Worm (Caenorhabditis elegans) whole organism, late embryonic: ENCODE data around the gene pqn-51.

ENCODE experiments used
- C08G9.2 ChIP-seq: sonication (generic microtip); optimal IDR thresholded peaks from 2 replicates; lab custom pipeline; 2016; ENCODE audit warnings: mild to moderate bottlenecking, missing genetic modification characterization, moderate library complexity, missing compliant biosample characterization
- K09A11.1 ChIP-seq: sonication (generic microtip); optimal IDR thresholded peaks from 2 replicates; lab custom pipeline; 2017; ENCODE audit warnings: antibody characterized with exemption, mild to moderate bottlenecking, missing genetic modification characterization, missing compliant biosample characterization; ENCODE audit not compliant: insufficient read depth
- Y22D7AL.16 ChIP-seq: sonication (generic microtip); optimal IDR thresholded peaks from 2 replicates; lab custom pipeline; 2016; ENCODE audit warnings: missing genetic modification characterization, missing compliant biosample characterization
- ahr-1 ChIP-seq: sonication (generic microtip); optimal IDR thresholded peaks from 2 replicates; lab custom pipeline; 2016; ENCODE audit warnings: missing genetic modification characterization, missing compliant biosample characterization
- ama-1 ChIP-seq: fragments of 150-350 bp; optimal IDR thresholded peaks from 2 replicates; lab custom pipeline; 2014
- ceh-14 ChIP-seq: sonication (generic microtip); optimal IDR thresholded peaks from 2 replicates; lab custom pipeline; 2016; ENCODE audit warnings: missing genotype, missing genetic modification characterization, missing compliant biosample characterization
- ceh-19 ChIP-seq: fragments of 200-800 bp; sonication (Bioruptor generic); optimal IDR thresholded peaks from 2 replicates; lab custom pipeline; 2018; ENCODE audit warnings: mild to moderate bottlenecking, missing genetic modification characterization, missing compliant biosample characterization
- ceh-2 ChIP-seq: sonication (generic microtip); optimal IDR thresholded peaks from 2 replicates; lab custom pipeline; 2016; ENCODE audit warnings: missing genotype, missing genetic modification characterization, missing compliant biosample characterization
- ceh-24 ChIP-seq: sonication (generic microtip); optimal IDR thresholded peaks from 2 replicates; lab custom pipeline; 2016; ENCODE audit warnings: mild to moderate bottlenecking, missing genetic modification characterization, missing compliant biosample characterization
- ceh-31 ChIP-seq: sonication (generic microtip); optimal IDR thresholded peaks from 2 replicates; lab custom pipeline; 2016; ENCODE audit warnings: missing genetic modification characterization, missing compliant biosample characterization
- ceh-34 ChIP-seq: sonication (generic microtip); optimal IDR thresholded peaks from 2 replicates; lab custom pipeline; 2016; ENCODE audit warnings: mild to moderate bottlenecking, missing genetic modification characterization, missing compliant biosample characterization
- ceh-48 ChIP-seq: sonication (generic microtip); optimal IDR thresholded peaks from 2 replicates; lab custom pipeline; 2016; ENCODE audit warnings: missing genetic modification characterization, inconsistent platforms, missing compliant biosample characterization
- ceh-9 ChIP-seq: sonication (generic microtip); optimal IDR thresholded peaks from 2 replicates; lab custom pipeline; 2016; ENCODE audit warnings: mild to moderate bottlenecking, missing genetic modification characterization, inconsistent platforms, missing compliant biosample characterization
- che-1 ChIP-seq: sonication (generic microtip); optimal IDR thresholded peaks from 2 replicates; lab custom pipeline; 2016; ENCODE audit warnings: mild to moderate bottlenecking, missing genetic modification characterization, missing compliant biosample characterization
- dve-1 ChIP-seq: sonication (generic microtip); optimal IDR thresholded peaks from 2 replicates; lab custom pipeline; 2017; ENCODE audit warnings: antibody characterized with exemption, mild to moderate bottlenecking, missing genetic modification characterization, missing compliant biosample characterization
- ets-4 ChIP-seq: sonication (generic microtip); optimal IDR thresholded peaks from 2 replicates; lab custom pipeline; 2016; ENCODE audit warnings: missing genetic modification characterization, missing compliant biosample characterization
- eyg-1 ChIP-seq: sonication (generic microtip); optimal IDR thresholded peaks from 2 replicates; lab custom pipeline; 2016; ENCODE audit warnings: missing genotype, missing genetic modification characterization, missing compliant biosample characterization
- fax-1 ChIP-seq: sonication (generic microtip); optimal IDR thresholded peaks from 2 replicates; lab custom pipeline; 2016; ENCODE audit warnings: missing genotype, missing genetic modification characterization, missing compliant biosample characterization
- fkh-10 ChIP-seq: fragments of 150-350 bp; optimal IDR thresholded peaks from 2 replicates; lab custom pipeline; 2014; ENCODE audit warnings: missing biosample characterization, missing genetic modification reagents, missing genetic modification characterization
- gmeb-2 ChIP-seq: sonication (generic microtip); optimal IDR thresholded peaks from 2 replicates; lab custom pipeline; 2016; ENCODE audit warnings: missing genetic modification characterization, inconsistent platforms, missing compliant biosample characterization
- hlh-13 ChIP-seq: fragments of 200-800 bp; sonication (Bioruptor generic); optimal IDR thresholded peaks from 2 replicates; lab custom pipeline; 2018; ENCODE audit warnings: mild to moderate bottlenecking, missing genetic modification characterization, missing compliant biosample characterization
- hlh-15 ChIP-seq: sonication (generic microtip); optimal IDR thresholded peaks from 2 replicates; lab custom pipeline; 2016; ENCODE audit warnings: missing genetic modification characterization, missing compliant biosample characterization
- hlh-6 ChIP-seq: sonication (generic microtip); optimal IDR thresholded peaks from 2 replicates; lab custom pipeline; 2016; ENCODE audit warnings: missing genotype, missing genetic modification characterization, missing compliant biosample characterization
- madf-2 ChIP-seq: sonication (generic microtip); optimal IDR thresholded peaks from 2 replicates; lab custom pipeline; 2017; ENCODE audit warnings: missing genetic modification characterization, missing compliant biosample characterization
- mec-3 ChIP-seq: sonication (generic microtip); optimal IDR thresholded peaks from 2 replicates; lab custom pipeline; 2016; ENCODE audit warnings: borderline replicate concordance, missing genetic modification characterization, missing compliant biosample characterization
- nfya-1 ChIP-seq: sonication (generic microtip); optimal IDR thresholded peaks from 2 replicates; lab custom pipeline; 2017; ENCODE audit warnings: missing genetic modification characterization, mild to moderate bottlenecking, missing compliant biosample characterization, antibody characterized with exemption, moderate library complexity
- nhr-232 ChIP-seq: sonication (generic microtip); optimal IDR thresholded peaks from 2 replicates; lab custom pipeline; 2016; ENCODE audit warnings: missing genetic modification characterization, missing compliant biosample characterization
- npax-4 ChIP-seq: sonication (generic microtip); optimal IDR thresholded peaks from 2 replicates; lab custom pipeline; 2016; ENCODE audit warnings: missing genetic modification characterization, missing compliant biosample characterization
- pat-9 ChIP-seq: fragments of 200-800 bp; sonication (Bioruptor generic); optimal IDR thresholded peaks from 2 replicates; lab custom pipeline; 2018; ENCODE audit warnings: mild to moderate bottlenecking, missing genetic modification characterization, moderate library complexity, missing compliant biosample characterization
- pha-2 ChIP-seq: sonication (generic microtip); optimal IDR thresholded peaks from 2 replicates; lab custom pipeline; 2017; ENCODE audit warnings: mild to moderate bottlenecking, missing genetic modification characterization, missing compliant biosample characterization
- pqm-1 ChIP-seq: sonication (generic microtip); optimal IDR thresholded peaks from 2 replicates; lab custom pipeline; 2016; ENCODE audit warnings: missing genetic modification characterization, missing compliant biosample characterization
- pros-1 ChIP-seq: fragments of 150-350 bp; optimal IDR thresholded peaks from 2 replicates; lab custom pipeline; 2014; ENCODE audit warnings: missing biosample characterization, missing genetic modification reagents, missing genetic modification characterization
- ref-2 ChIP-seq: sonication (generic microtip); optimal IDR thresholded peaks from 2 replicates; lab custom pipeline; 2016; ENCODE audit warnings: missing genetic modification characterization, missing compliant biosample characterization
- rnt-1 ChIP-seq: sonication (generic microtip); optimal IDR thresholded peaks from 2 replicates; lab custom pipeline; 2016; ENCODE audit warnings: missing genetic modification characterization, missing compliant biosample characterization
- sdc-2 ChIP-seq: sonication (generic microtip); optimal IDR thresholded peaks from 2 replicates; lab custom pipeline; 2016; ENCODE audit warnings: missing genotype, missing genetic modification characterization, missing compliant biosample characterization
- sox-2 ChIP-seq: fragments of 200-800 bp; sonication (Bioruptor generic); IDR thresholded peaks from 2 replicates; pipeline ENCODE4 v1.3.6; 2022; ENCODE audit warnings: missing genetic modification reagents, missing genetic modification characterization, missing compliant biosample characterization
- sox-4 ChIP-seq: sonication (generic microtip); optimal IDR thresholded peaks from 2 replicates; lab custom pipeline; 2017; ENCODE audit warnings: mild to moderate bottlenecking, missing genetic modification characterization, inconsistent platforms, missing compliant biosample characterization
- syd-9 ChIP-seq: sonication (generic microtip); optimal IDR thresholded peaks from 2 replicates; lab custom pipeline; 2016; ENCODE audit warnings: mild to moderate bottlenecking, missing genetic modification characterization, moderate library complexity, missing compliant biosample characterization
- tbx-2 ChIP-seq: sonication (generic microtip); optimal IDR thresholded peaks from 2 replicates; lab custom pipeline; 2016; ENCODE audit warnings: missing genetic modification characterization, missing compliant biosample characterization
- ttx-3 ChIP-seq: sonication (generic microtip); optimal IDR thresholded peaks from 2 replicates; lab custom pipeline; 2016; ENCODE audit warnings: missing genetic modification reagents, missing genetic modification characterization, missing compliant biosample characterization
- unc-3 ChIP-seq, 2 experiments: fragments of 200-800 bp in 1 of 2; sonication (Bioruptor generic) in 1 of 2; sonication (generic microtip) in 1 of 2; conservative IDR thresholded peaks in 1 of 2; optimal IDR thresholded peaks in 1 of 2; 2 replicates each; pipeline versions ENCODE4 v1.3.6 to Lab custom; 2016 to 2022; ENCODE audit warnings: missing compliant biosample characterization in 2 of 2, missing genetic modification characterization in 2 of 2, missing genetic modification reagents in 1 of 2
- unc-42 ChIP-seq: sonication (generic microtip); optimal IDR thresholded peaks from 2 replicates; lab custom pipeline; 2016; ENCODE audit warnings: missing genotype, missing genetic modification characterization, missing compliant biosample characterization
- unc-86 ChIP-seq: sonication (generic microtip); optimal IDR thresholded peaks from 2 replicates; lab custom pipeline; 2016; ENCODE audit warnings: missing genetic modification characterization, missing compliant biosample characterization
- zip-5 ChIP-seq: sonication (generic microtip); optimal IDR thresholded peaks from 2 replicates; lab custom pipeline; 2016; ENCODE audit warnings: missing genetic modification characterization, missing compliant biosample characterization

The pqn-51 gene

DNA sequence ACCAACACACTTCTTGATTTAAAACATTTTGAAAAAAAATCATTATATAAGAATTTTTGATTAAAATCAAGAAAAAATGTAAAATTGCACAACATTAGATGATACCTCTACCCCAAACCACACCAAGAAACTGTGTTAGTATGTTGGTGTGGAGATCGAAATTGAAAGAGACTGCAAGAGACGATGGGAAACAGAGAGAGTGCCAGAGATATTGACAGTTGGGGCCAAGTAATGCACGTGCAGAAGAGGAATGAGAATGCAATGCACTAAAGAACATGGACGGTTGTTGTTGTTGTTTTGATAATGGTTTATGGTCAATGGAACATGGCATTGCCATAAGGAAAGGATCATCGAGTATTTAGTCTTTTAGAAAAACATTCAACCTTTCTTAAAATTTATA lies 17.2 kb upstream of the pqn-51 start:
- TF ChIP-seq dve-1 (tag; lab: Kevin White, UChicago) (no peak), hlh-15 (tag; lab: Kevin White, UChicago) (no peak), ahr-1 (no peak), fax-1 (tag; lab: Kevin White, UChicago) (no peak), ceh-31 (tag; lab: Kevin White, UChicago) (no peak), ttx-3 (no peak), hlh-6 (tag; lab: Kevin White, UChicago) (no peak), npax-4 (tag; lab: Kevin White, UChicago) (no peak), ceh-14 (tag; lab: Kevin White, UChicago) (no peak), ceh-9 (tag; lab: Kevin White, UChicago) (no peak), ceh-19 (GFP tag; lab: Kevin White, UChicago) (no peak), zip-5 (tag; lab: Kevin White, UChicago) (no peak), Y22D7AL.16 (tag; lab: Kevin White, UChicago) (no peak), K09A11.1 (tag; lab: Kevin White, UChicago) (no peak), gmeb-2 (tag; lab: Kevin White, UChicago) (no peak), pha-2 (tag; lab: Kevin White, UChicago) (no peak), sdc-2 (no peak), hlh-13 (no peak), ceh-48 (tag; lab: Kevin White, UChicago) (no peak), unc-3 (GFP tag; conservative IDR thresholded peaks at IDR 0.05; lab: Robert Waterston, UW) (no peak), unc-3 (tag; optimal IDR thresholded peaks at IDR 0.05; lab: Kevin White, UChicago) (no peak)

DNA sequence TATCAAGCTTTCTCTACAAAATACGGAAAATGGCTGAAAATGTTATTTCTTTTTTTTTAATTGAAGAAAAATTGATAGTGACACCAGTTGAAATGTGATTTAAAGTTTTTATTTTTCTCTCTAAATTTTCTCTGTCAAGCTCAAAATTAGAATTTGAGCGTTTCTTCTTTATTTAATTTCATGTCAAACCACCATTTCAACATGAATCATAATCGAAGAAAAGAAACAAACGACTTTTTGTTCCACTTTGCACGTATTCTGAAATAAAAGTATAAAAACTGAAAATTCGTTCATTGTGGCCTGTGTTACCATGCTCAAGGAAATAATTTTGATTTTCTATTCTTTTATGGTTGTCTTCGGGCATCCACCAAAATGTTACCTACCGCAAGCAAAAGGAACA lies 16.3 kb upstream of the pqn-51 start, which contains the start of gene K11D12.13:
Gene K11D12.13 (plus strand): TSS at position 301 of the 400 bp plus-strand sequence.
- TF ChIP-seq unc-86 (tag; lab: Kevin White, UChicago) (no peak), npax-4 (tag; lab: Kevin White, UChicago) (no peak), ets-4 (tag; lab: Kevin White, UChicago) (no peak), ama-1 (no peak), ceh-34 (tag; lab: Kevin White, UChicago) (no peak), ceh-9 (tag; lab: Kevin White, UChicago) (no peak)

ce11 chrV:5035058-5035457 lies 14.3 kb upstream of the pqn-51 start, which contains the start of gene K11D12.6:
TSS of gene K11D12.6 (minus strand) at chrV:5035158.
- TF ChIP-seq madf-2 (tag; lab: Kevin White, UChicago) (no peak), rnt-1 (tag; lab: Kevin White, UChicago) (no peak), ceh-19 (GFP tag; lab: Kevin White, UChicago) (no peak), tbx-2 (no peak), dve-1 (tag; lab: Kevin White, UChicago) (no peak), pha-2 (tag; lab: Kevin White, UChicago) (no peak), sox-2 (GFP tag; lab: Robert Waterston, UW) (no peak), che-1 (tag; lab: Kevin White, UChicago) (no peak), unc-3 (GFP tag; conservative IDR thresholded peaks at IDR 0.05; lab: Robert Waterston, UW) (no peak), unc-3 (tag; optimal IDR thresholded peaks at IDR 0.05; lab: Kevin White, UChicago) (no peak), ets-4 (tag; lab: Kevin White, UChicago) (no peak), C08G9.2 (tag; lab: Kevin White, UChicago) (no peak), ref-2 (tag; lab: Kevin White, UChicago) (no peak), ceh-2 (tag; lab: Kevin White, UChicago) (no peak), unc-42 (tag; lab: Kevin White, UChicago) (no peak), hlh-15 (tag; lab: Kevin White, UChicago) (no peak), sox-4 (tag; lab: Kevin White, UChicago) (no peak), ahr-1 (no peak), pros-1 (tag; lab: Kevin White, UChicago) (no peak)
- TF ChIP-seq, all 69 proteins: peak for 0

DNA sequence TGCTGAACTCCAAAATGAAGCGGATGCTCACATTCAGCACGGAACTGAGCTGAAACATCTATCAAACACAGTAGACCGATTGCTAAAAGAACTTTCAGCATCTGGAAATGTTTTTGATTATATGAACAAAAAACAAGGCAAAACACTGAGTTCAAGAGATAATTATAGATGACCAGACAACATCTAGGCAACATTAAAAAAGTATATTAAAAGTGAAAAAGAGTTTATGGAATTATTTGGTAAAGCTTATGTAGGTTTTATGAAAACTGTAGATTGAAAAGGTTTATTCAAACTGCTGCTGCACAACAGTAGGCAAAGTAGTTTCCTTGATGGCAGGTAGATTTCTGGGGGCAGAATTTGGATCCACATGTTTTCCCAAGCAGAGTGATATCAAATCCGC lies 13.0 kb upstream of the pqn-51 start, which contains the start of gene K11D12.7:
Gene K11D12.7 (minus strand): TSS at position 101 of the 400 bp plus-strand sequence.
- TF ChIP-seq nfya-1 (tag; lab: Kevin White, UChicago) (no peak), nhr-232 (no peak), pha-2 (tag; lab: Kevin White, UChicago) (no peak), ceh-48 (tag; lab: Kevin White, UChicago) (no peak), ceh-2 (tag; lab: Kevin White, UChicago) (no peak), pat-9 (tag; lab: Kevin White, UChicago) (no peak), ceh-9 (tag; lab: Kevin White, UChicago) (no peak), Y22D7AL.16 (tag; lab: Kevin White, UChicago) (no peak), syd-9 (tag; lab: Kevin White, UChicago) (no peak), madf-2 (tag; lab: Kevin White, UChicago) (no peak), pqm-1 (tag; lab: Kevin White, UChicago) (no peak), K09A11.1 (tag; lab: Kevin White, UChicago) (no peak), eyg-1 (no peak), ceh-24 (tag; lab: Kevin White, UChicago) (no peak), unc-3 (GFP tag; conservative IDR thresholded peaks at IDR 0.05; lab: Robert Waterston, UW) (no peak), unc-3 (tag; optimal IDR thresholded peaks at IDR 0.05; lab: Kevin White, UChicago) (no peak), mec-3 (tag; lab: Kevin White, UChicago) (no peak), tbx-2 (no peak), sox-2 (GFP tag; lab: Robert Waterston, UW) (no peak), fkh-10 (GFP tag; lab: Kevin White, UChicago) (no peak)
